Worm (Caenorhabditis elegans) whole organism, late embryonic: ENCODE measurements around the gene tftc-3.

Source experiments
- ama-1 ChIP-seq: fragments of 150-350 bp; optimal IDR thresholded peaks from 2 replicates; lab custom pipeline; 2014
- ceh-19 ChIP-seq: fragments of 200-800 bp; sonication (Bioruptor generic); optimal IDR thresholded peaks from 2 replicates; lab custom pipeline; 2018; ENCODE audit warnings: mild to moderate bottlenecking, missing genetic modification characterization, missing compliant biosample characterization
- ceh-24 ChIP-seq: sonication (generic microtip); optimal IDR thresholded peaks from 2 replicates; lab custom pipeline; 2016; ENCODE audit warnings: mild to moderate bottlenecking, missing genetic modification characterization, missing compliant biosample characterization
- ceh-34 ChIP-seq: sonication (generic microtip); optimal IDR thresholded peaks from 2 replicates; lab custom pipeline; 2016; ENCODE audit warnings: mild to moderate bottlenecking, missing genetic modification characterization, missing compliant biosample characterization
- elt-2 ChIP-seq: sonication (generic microtip); optimal IDR thresholded peaks from 2 replicates; lab custom pipeline; 2016; ENCODE audit warnings: missing genetic modification reagents, missing genetic modification characterization, missing compliant biosample characterization
- fkh-10 ChIP-seq: fragments of 150-350 bp; optimal IDR thresholded peaks from 2 replicates; lab custom pipeline; 2014; ENCODE audit warnings: missing biosample characterization, missing genetic modification reagents, missing genetic modification characterization
- gmeb-2 ChIP-seq: sonication (generic microtip); optimal IDR thresholded peaks from 2 replicates; lab custom pipeline; 2016; ENCODE audit warnings: missing genetic modification characterization, inconsistent platforms, missing compliant biosample characterization
- hlh-30 ChIP-seq: sonication (generic microtip); optimal IDR thresholded peaks from 2 replicates; lab custom pipeline; 2017; ENCODE audit warnings: antibody characterized with exemption, missing genetic modification characterization, missing compliant biosample characterization; ENCODE audit not compliant: insufficient read depth
- madf-2 ChIP-seq: sonication (generic microtip); optimal IDR thresholded peaks from 2 replicates; lab custom pipeline; 2017; ENCODE audit warnings: missing genetic modification characterization, missing compliant biosample characterization
- pha-4 ChIP-seq: fragments of 150-350 bp; optimal IDR thresholded peaks from 2 replicates; lab custom pipeline; 2018; ENCODE audit warnings: missing biosample characterization, missing genetic modification reagents, missing genetic modification characterization
- pqm-1 ChIP-seq: sonication (generic microtip); optimal IDR thresholded peaks from 2 replicates; lab custom pipeline; 2016; ENCODE audit warnings: missing genetic modification characterization, missing compliant biosample characterization
- ttx-3 ChIP-seq: sonication (generic microtip); optimal IDR thresholded peaks from 2 replicates; lab custom pipeline; 2016; ENCODE audit warnings: missing genetic modification reagents, missing genetic modification characterization, missing compliant biosample characterization

- TF ChIP-seq ttx-3 (tag; lab: Kevin White, UChicago): no peak
- TF ChIP-seq pha-4 (tag; lab: Kevin White, UChicago): no peak
- no peak for TF ChIP-seq madf-2 (tag; lab: Kevin White, UChicago)
- no peak for TF ChIP-seq hlh-30 (tag; lab: Kevin White, UChicago)
- TF ChIP-seq ceh-34 (tag; lab: Kevin White, UChicago): no peak
- TF ChIP-seq ama-1 (lab: Kevin White, UChicago): no peak
- no peak for TF ChIP-seq ceh-19 (GFP tag; lab: Kevin White, UChicago)
- no peak for TF ChIP-seq pqm-1 (tag; lab: Kevin White, UChicago)
- no peak for TF ChIP-seq ceh-24 (tag; lab: Kevin White, UChicago)
- no peak for TF ChIP-seq gmeb-2 (tag; lab: Kevin White, UChicago)
- peak; percentile 44 for TF ChIP-seq elt-2
- no peak for TF ChIP-seq fkh-10 (GFP tag; lab: Kevin White, UChicago)
These were observed 20.0 kb downstream of the tftc-3 start, which contains the start of gene ZK856.5 for ce11 chrV:10190081-10190556.
